Worm (Caenorhabditis elegans): ENCODE results near the gene K07F5.7.

Gene K07F5.7

ce11 chrIV:9815432-9815831, 32.5 kb downstream of the K07F5.7 start, which contains the start of gene egl-20:
Gene egl-20 (minus strand): TSS chrIV:9815532.
- TF ChIP-seq ets-7 (tag; optimal IDR thresholded peaks at IDR 0.05) (no peak), aly-1 (tag; optimal IDR thresholded peaks at IDR 0.05) (no peak), F13C5.2 (tag; optimal IDR thresholded peaks at IDR 0.05) (no peak), scrt-1 (GFP tag; IDR thresholded peaks at IDR 0.05) (no peak), hnd-1 (tag; optimal IDR thresholded peaks at IDR 0.05) (no peak), pes-1 (GFP tag; IDR thresholded peaks at IDR 0.05) (no peak), ceh-13 (GFP tag; optimal IDR thresholded peaks at IDR 0.05) (no peak), sea-1 (GFP tag; conservative IDR thresholded peaks at IDR 0.05) (no peak), hmbx-1 (tag; optimal IDR thresholded peaks at IDR 0.05) (no peak), B0310.2 (tag; optimal IDR thresholded peaks at IDR 0.05) (no peak), ama-1 (optimal IDR thresholded peaks at IDR 0.05) (no peak), tbx-37 (GFP tag; conservative IDR thresholded peaks at IDR 0.05) (no peak), hmg-4 (GFP tag; optimal IDR thresholded peaks at IDR 0.05) (no peak), flt-1 (GFP tag; IDR thresholded peaks at IDR 0.05) (no peak)

- TF ChIP-seq hnd-1 (tag; optimal IDR thresholded peaks at IDR 0.05): no peak
- no peak for TF ChIP-seq ets-7 (tag; optimal IDR thresholded peaks at IDR 0.05)
- TF ChIP-seq aly-1 (tag; optimal IDR thresholded peaks at IDR 0.05): no peak
- TF ChIP-seq ceh-36 (tag; optimal IDR thresholded peaks at IDR 0.05): no peak
- no peak for TF ChIP-seq B0310.2 (tag; optimal IDR thresholded peaks at IDR 0.05)
- TF ChIP-seq tra-4 (tag; optimal IDR thresholded peaks at IDR 0.05): no peak
- no peak for TF ChIP-seq pes-1 (GFP tag; IDR thresholded peaks at IDR 0.05)
- no peak for TF ChIP-seq hmbx-1 (tag; optimal IDR thresholded peaks at IDR 0.05)
- no peak for TF ChIP-seq ceh-13 (GFP tag; optimal IDR thresholded peaks at IDR 0.05)
- TF ChIP-seq sea-1 (GFP tag; conservative IDR thresholded peaks at IDR 0.05): no peak
- TF ChIP-seq F13C5.2 (tag; optimal IDR thresholded peaks at IDR 0.05): no peak
Observed at ce11 chrIV:9811487-9811886, 36.5 kb downstream of the K07F5.7 start.

ce11 chrIV:9810633-9811032, 37.3 kb downstream of the K07F5.7 start, which contains the start of gene dct-15:
Gene dct-15 (minus strand): TSS chrIV:9810733.
- TF ChIP-seq ets-7 (tag; optimal IDR thresholded peaks at IDR 0.05) (no peak), scrt-1 (GFP tag; IDR thresholded peaks at IDR 0.05) (no peak), tbx-11 (GFP tag; IDR thresholded peaks at IDR 0.05) (no peak), tra-4 (tag; optimal IDR thresholded peaks at IDR 0.05) (no peak), aly-1 (tag; optimal IDR thresholded peaks at IDR 0.05) (no peak), hmg-4 (GFP tag; optimal IDR thresholded peaks at IDR 0.05) (no peak), ama-1 (optimal IDR thresholded peaks at IDR 0.05) (no peak), hmbx-1 (tag; optimal IDR thresholded peaks at IDR 0.05) (no peak), ceh-36 (tag; optimal IDR thresholded peaks at IDR 0.05) (no peak)

- no peak for TF ChIP-seq tra-4 (tag; optimal IDR thresholded peaks at IDR 0.05)
- TF ChIP-seq sea-1 (GFP tag; conservative IDR thresholded peaks at IDR 0.05): no peak
- TF ChIP-seq hmbx-1 (tag; optimal IDR thresholded peaks at IDR 0.05): no peak
- TF ChIP-seq ama-1 (optimal IDR thresholded peaks at IDR 0.05): no peak
- no peak for TF ChIP-seq ceh-36 (tag; optimal IDR thresholded peaks at IDR 0.05)
- no peak for TF ChIP-seq tbx-37 (GFP tag; conservative IDR thresholded peaks at IDR 0.05)
- TF ChIP-seq flt-1 (GFP tag; IDR thresholded peaks at IDR 0.05): no peak
- TF ChIP-seq F13C5.2 (tag; optimal IDR thresholded peaks at IDR 0.05): no peak
- no peak for TF ChIP-seq hnd-1 (tag; optimal IDR thresholded peaks at IDR 0.05)
- no peak for TF ChIP-seq ceh-13 (GFP tag; optimal IDR thresholded peaks at IDR 0.05)
- no peak for TF ChIP-seq scrt-1 (GFP tag; IDR thresholded peaks at IDR 0.05)
- no peak for TF ChIP-seq hmg-4 (GFP tag; optimal IDR thresholded peaks at IDR 0.05)
- no peak for TF ChIP-seq B0310.2 (tag; optimal IDR thresholded peaks at IDR 0.05)
- no peak for TF ChIP-seq ets-7 (tag; optimal IDR thresholded peaks at IDR 0.05)
- no peak for TF ChIP-seq pes-1 (GFP tag; IDR thresholded peaks at IDR 0.05)
- no peak for TF ChIP-seq tbx-11 (GFP tag; IDR thresholded peaks at IDR 0.05)
- no peak for TF ChIP-seq aly-1 (tag; optimal IDR thresholded peaks at IDR 0.05)
Observed at ce11 chrIV:9803544-9803943, 44.4 kb downstream of the K07F5.7 start.

DNA sequence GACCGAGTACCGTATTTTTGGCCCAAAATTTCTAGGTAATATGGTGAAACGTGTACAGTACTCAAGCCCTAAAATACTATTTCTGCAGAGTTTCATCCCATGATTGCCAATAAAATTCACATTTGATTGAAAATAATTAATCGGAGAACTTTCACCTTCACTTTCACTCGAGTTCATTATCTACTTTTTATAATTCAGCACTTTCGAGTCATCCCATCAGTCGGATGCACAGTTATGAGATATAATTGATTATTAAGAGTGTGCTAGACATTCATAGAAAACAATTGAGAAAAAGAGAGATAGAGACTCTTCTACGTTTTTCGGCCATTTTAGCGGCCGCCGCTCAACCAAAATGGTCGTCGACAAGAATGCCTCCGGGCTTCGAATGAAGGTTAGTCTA, 45.3 kb downstream of the K07F5.7 start, which contains the start of gene fat-3:
Gene fat-3, plus strand, starts transcription at position 313 of the 400 bp plus-strand sequence.
- TF ChIP-seq aly-1 (tag; optimal IDR thresholded peaks at IDR 0.05) (no peak), F13C5.2 (tag; optimal IDR thresholded peaks at IDR 0.05) (no peak), ets-7 (tag; optimal IDR thresholded peaks at IDR 0.05) (no peak), ceh-13 (GFP tag; optimal IDR thresholded peaks at IDR 0.05) (no peak), tbx-37 (GFP tag; conservative IDR thresholded peaks at IDR 0.05) (no peak), sea-1 (GFP tag; conservative IDR thresholded peaks at IDR 0.05) (no peak), pes-1 (GFP tag; IDR thresholded peaks at IDR 0.05) (no peak), ceh-36 (tag; optimal IDR thresholded peaks at IDR 0.05) (no peak), tbx-11 (GFP tag; IDR thresholded peaks at IDR 0.05) (no peak)

ce11 chrIV:9801418-9801817, 46.6 kb downstream of the K07F5.7 start:
- no peak for TF ChIP-seq ceh-36 (tag; optimal IDR thresholded peaks at IDR 0.05)
- no peak for TF ChIP-seq hnd-1 (tag; optimal IDR thresholded peaks at IDR 0.05)
- TF ChIP-seq tra-4 (tag; optimal IDR thresholded peaks at IDR 0.05): no peak
- no peak for TF ChIP-seq F13C5.2 (tag; optimal IDR thresholded peaks at IDR 0.05)
- no peak for TF ChIP-seq scrt-1 (GFP tag; IDR thresholded peaks at IDR 0.05)
- TF ChIP-seq ceh-13 (GFP tag; optimal IDR thresholded peaks at IDR 0.05): no peak
- no peak for TF ChIP-seq B0310.2 (tag; optimal IDR thresholded peaks at IDR 0.05)
- TF ChIP-seq hmg-4 (GFP tag; optimal IDR thresholded peaks at IDR 0.05): no peak
- no peak for TF ChIP-seq hmbx-1 (tag; optimal IDR thresholded peaks at IDR 0.05)
- TF ChIP-seq tbx-37 (GFP tag; conservative IDR thresholded peaks at IDR 0.05): no peak
- no peak for TF ChIP-seq ets-7 (tag; optimal IDR thresholded peaks at IDR 0.05)
- no peak for TF ChIP-seq aly-1 (tag; optimal IDR thresholded peaks at IDR 0.05)
- TF ChIP-seq pes-1 (GFP tag; IDR thresholded peaks at IDR 0.05): no peak
- TF ChIP-seq tbx-11 (GFP tag; IDR thresholded peaks at IDR 0.05): no peak
- TF ChIP-seq flt-1 (GFP tag; IDR thresholded peaks at IDR 0.05): no peak
- no peak for TF ChIP-seq ama-1 (optimal IDR thresholded peaks at IDR 0.05)
- no peak for TF ChIP-seq sea-1 (GFP tag; conservative IDR thresholded peaks at IDR 0.05)

DNA sequence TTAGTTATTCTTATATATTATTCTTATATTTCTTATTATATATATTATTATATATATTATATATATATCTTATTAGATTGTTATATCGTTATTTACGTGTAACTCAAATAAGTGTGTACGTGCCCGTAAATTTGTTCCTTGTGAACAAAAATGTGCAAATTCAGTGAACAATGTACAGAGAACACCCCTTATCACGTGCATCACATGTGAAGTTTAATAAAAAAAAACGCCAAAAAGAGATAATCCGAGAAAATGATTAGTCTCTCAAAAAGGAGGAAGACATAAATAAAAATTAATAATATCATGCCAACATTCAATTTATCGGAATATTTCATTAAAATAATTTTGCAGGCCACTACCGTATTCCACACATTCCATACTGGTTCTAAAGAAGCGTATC, 48.3 kb downstream of the K07F5.7 start:
- no peak for TF ChIP-seq hmbx-1 (tag; optimal IDR thresholded peaks at IDR 0.05)
- TF ChIP-seq scrt-1 (GFP tag; IDR thresholded peaks at IDR 0.05): no peak
- TF ChIP-seq flt-1 (GFP tag; IDR thresholded peaks at IDR 0.05): no peak
- TF ChIP-seq aly-1 (tag; optimal IDR thresholded peaks at IDR 0.05): no peak
- no peak for TF ChIP-seq pes-1 (GFP tag; IDR thresholded peaks at IDR 0.05)
- no peak for TF ChIP-seq hnd-1 (tag; optimal IDR thresholded peaks at IDR 0.05)
- no peak for TF ChIP-seq ama-1 (optimal IDR thresholded peaks at IDR 0.05)
- no peak for TF ChIP-seq ets-7 (tag; optimal IDR thresholded peaks at IDR 0.05)
- no peak for TF ChIP-seq ceh-13 (GFP tag; optimal IDR thresholded peaks at IDR 0.05)
- no peak for TF ChIP-seq tbx-11 (GFP tag; IDR thresholded peaks at IDR 0.05)

Measured in whole organism, early embryonic.